Fruit fly (Drosophila melanogaster) whole organism: Measurements from ENCODE around the gene CG32278.

Experiments used
- CG8478 ChIP-seq: fragments of >200 bp; optimal IDR thresholded peaks from 2 replicates; lab custom pipeline; 2018; ENCODE audit warnings: inconsistent platforms
- Dll ChIP-seq: fragments of >200 bp; optimal IDR thresholded peaks from 2 replicates; lab custom pipeline; 2017
- EcR ChIP-seq, 2 experiments: fragments of >200 bp; optimal IDR thresholded peaks; 2 replicates each; lab custom pipeline; 2017; ENCODE audit warnings: missing biosample characterization in 2 of 2, missing genetic modification characterization in 2 of 2, missing genetic modification reagents in 2 of 2
- pan ChIP-seq: fragments of >200 bp; optimal IDR thresholded peaks from 2 replicates; lab custom pipeline; 2017
- psq ChIP-seq: fragments of >200 bp; optimal IDR thresholded peaks from 2 replicates; lab custom pipeline; 2017
- usp ChIP-seq: fragments of >200 bp; optimal IDR thresholded peaks from 2 replicates; lab custom pipeline; 2017; ENCODE audit warnings: missing biosample characterization, missing genetic modification characterization, mixed read lengths

CG32278 gene

dm6 chr3L:3169107-3169506 lies at the start of gene CG32278, which contains the start of gene CG32281:
Gene CG32278 (plus strand): TSS chr3L:3169286.
Gene CG32281 (plus strand): TSS chr3L:3169375.
- no peak for TF ChIP-seq Dll (lab: Kevin White, UChicago)
- no peak for TF ChIP-seq psq (lab: Kevin White, UChicago)
- TF ChIP-seq pan (lab: Kevin White, UChicago), result no peak
- no peak for TF ChIP-seq CG8478
- TF ChIP-seq usp (GFP tag; lab: Kevin White, UChicago), result no peak
- TF ChIP-seq EcR (GFP tag; optimal IDR thresholded peaks at IDR 0.05; lab: Kevin White, UChicago), result no peak

dm6 chr3L:3121769-3122432 lies 47.2 kb upstream of the CG32278 start:
- TF ChIP-seq EcR (GFP tag; optimal IDR thresholded peaks at IDR 0.05; lab: Kevin White, UChicago), result peak in 1 of 2 experiments; percentile 24
- TF ChIP-seq CG8478, result no peak
- TF ChIP-seq usp (GFP tag; lab: Kevin White, UChicago), result no peak
- no peak for TF ChIP-seq Dll (lab: Kevin White, UChicago)

- TF ChIP-seq EcR (GFP tag; optimal IDR thresholded peaks at IDR 0.05; lab: Kevin White, UChicago), result peak; percentile 11 to 93
- TF ChIP-seq usp (GFP tag; lab: Kevin White, UChicago), result no peak
These were observed 46.3 kb upstream of the CG32278 start for dm6 chr3L:3122688-3123316.

- no peak for TF ChIP-seq CG8478
- TF ChIP-seq EcR (GFP tag; optimal IDR thresholded peaks at IDR 0.05; lab: Kevin White, UChicago), result no peak
- TF ChIP-seq usp (GFP tag; lab: Kevin White, UChicago), result no peak
These were observed 44.6 kb upstream of the CG32278 start for dm6 chr3L:3124519-3124918.

dm6 chr3L:3124939-3125648 lies 44.0 kb upstream of the CG32278 start:
- no peak for TF ChIP-seq EcR (GFP tag; optimal IDR thresholded peaks at IDR 0.05; lab: Kevin White, UChicago)
- TF ChIP-seq usp (GFP tag; lab: Kevin White, UChicago), result no peak
- TF ChIP-seq pan (lab: Kevin White, UChicago), result no peak
- TF ChIP-seq CG8478, result no peak
- no peak for TF ChIP-seq Dll (lab: Kevin White, UChicago)

dm6 chr3L:3125649-3126130 lies 43.4 kb upstream of the CG32278 start:
- TF ChIP-seq EcR (GFP tag; optimal IDR thresholded peaks at IDR 0.05; lab: Kevin White, UChicago) (peak in 1 of 2 experiments; percentile 38), pan (lab: Kevin White, UChicago) (no peak)

- no peak for TF ChIP-seq EcR (GFP tag; optimal IDR thresholded peaks at IDR 0.05; lab: Kevin White, UChicago)
- no peak for TF ChIP-seq usp (GFP tag; lab: Kevin White, UChicago)
- TF ChIP-seq Dll (lab: Kevin White, UChicago), result no peak
- TF ChIP-seq CG8478, result no peak
- TF ChIP-seq pan (lab: Kevin White, UChicago), result no peak
- TF ChIP-seq psq (lab: Kevin White, UChicago), result no peak
These were observed 42.6 kb upstream of the CG32278 start for dm6 chr3L:3126478-3126877.

- no peak for TF ChIP-seq CG8478
- TF ChIP-seq EcR (GFP tag; optimal IDR thresholded peaks at IDR 0.05; lab: Kevin White, UChicago), result no peak
- no peak for TF ChIP-seq pan (lab: Kevin White, UChicago)
- TF ChIP-seq usp (GFP tag; lab: Kevin White, UChicago), result no peak
- no peak for TF ChIP-seq psq (lab: Kevin White, UChicago)
- TF ChIP-seq Dll (lab: Kevin White, UChicago), result no peak
These were observed 41.5 kb upstream of the CG32278 start, which contains the start of gene promL for dm6 chr3L:3127544-3127943. Gene promL (minus strand): TSS chr3L:3127724.

dm6 chr3L:3134064-3134545 lies 35.0 kb upstream of the CG32278 start:
- no peak for TF ChIP-seq Dll (lab: Kevin White, UChicago)
- TF ChIP-seq EcR (GFP tag; optimal IDR thresholded peaks at IDR 0.05; lab: Kevin White, UChicago), result no peak

- no peak for TF ChIP-seq usp (GFP tag; lab: Kevin White, UChicago)
- TF ChIP-seq psq (lab: Kevin White, UChicago), result no peak
- no peak for TF ChIP-seq pan (lab: Kevin White, UChicago)
These were observed 27.7 kb upstream of the CG32278 start for dm6 chr3L:3141411-3141810.

dm6 chr3L:3142516-3143382 lies 26.3 kb upstream of the CG32278 start:
- TF ChIP-seq usp (GFP tag; lab: Kevin White, UChicago) (no peak), CG8478 (no peak), pan (lab: Kevin White, UChicago) (no peak), Dll (lab: Kevin White, UChicago) (no peak), EcR (GFP tag; optimal IDR thresholded peaks at IDR 0.05; lab: Kevin White, UChicago) (no peak), psq (lab: Kevin White, UChicago) (no peak)
